Worm (Caenorhabditis elegans) whole organism, L1 larva: ENCODE data around the gene F20E11.17.
"Not testable (repeated sequence)": the region's sequence is repeated elsewhere in the genome, so short reads cannot be mapped to it uniquely, and the experiment has no call there.

Source experiments
- C04F5.9 ChIP-seq: sonication (generic microtip); optimal IDR thresholded peaks from 2 replicates; lab custom pipeline; 2016; ENCODE audit warnings: missing genetic modification characterization, missing compliant biosample characterization
- C16A3.4 ChIP-seq: fragments of 150-350 bp; optimal IDR thresholded peaks from 2 replicates; lab custom pipeline; 2014; ENCODE audit warnings: missing biosample characterization, missing genetic modification characterization
- C34B4.2 ChIP-seq: sonication (generic microtip); optimal IDR thresholded peaks from 2 replicates; lab custom pipeline; 2017; ENCODE audit warnings: mild to moderate bottlenecking, missing genetic modification characterization, missing compliant biosample characterization
- Y116A8C.19 ChIP-seq: sonication (generic microtip); optimal IDR thresholded peaks from 2 replicates; lab custom pipeline; 2016; ENCODE audit warnings: missing compliant biosample characterization, missing genetic modification characterization, borderline replicate concordance
- aha-1 ChIP-seq: fragments of 150-350 bp; optimal IDR thresholded peaks from 2 replicates; lab custom pipeline; 2014; ENCODE audit warnings: missing biosample characterization, missing genetic modification characterization
- alr-1 ChIP-seq: fragments of 200-800 bp; sonication (Bioruptor generic); optimal IDR thresholded peaks from 2 replicates; lab custom pipeline; 2018; ENCODE audit warnings: borderline replicate concordance, mild to moderate bottlenecking, missing genetic modification characterization, missing compliant biosample characterization
- aly-2 ChIP-seq: fragments of 150-350 bp; optimal IDR thresholded peaks from 2 replicates; lab custom pipeline; 2014; ENCODE audit warnings: missing biosample characterization, missing genetic modification characterization
- ama-1 ChIP-seq: fragments of 150-350 bp; optimal IDR thresholded peaks from 2 replicates; lab custom pipeline; 2014
- ceh-82 ChIP-seq, 3 experiments: fragments of 150-350 bp in 1 of 3; sonication (generic microtip) in 2 of 3; optimal IDR thresholded peaks; 2 replicates each; lab custom pipeline; 2014 to 2017; ENCODE audit warnings: missing biosample characterization in 3 of 3, missing genetic modification characterization in 3 of 3
- efl-1 ChIP-seq, 4 experiments: fragments of 150-350 bp; optimal IDR thresholded peaks in 3 of 4; peaks in 1 of 4; 1 replicate in 1 of 4; 2 replicates in 3 of 4; lab custom pipeline; 2014; ENCODE audit warnings: missing biosample characterization in 2 of 4, missing genetic modification characterization in 2 of 4, missing genetic modification reagents in 2 of 4
- efl-3 ChIP-seq: fragments of 200-800 bp; sonication (Bioruptor generic); optimal IDR thresholded peaks from 2 replicates; lab custom pipeline; 2018; ENCODE audit warnings: mild to moderate bottlenecking, missing genetic modification characterization, missing compliant biosample characterization
- fos-1 ChIP-seq: fragments of 150-350 bp; optimal IDR thresholded peaks from 2 replicates; lab custom pipeline; 2014; ENCODE audit warnings: missing biosample characterization, missing genetic modification characterization
- grh-1 ChIP-seq: fragments of 200-800 bp; sonication (Bioruptor generic); IDR thresholded peaks from 2 replicates; pipeline ENCODE4 v1.3.6; 2022; ENCODE audit warnings: missing genetic modification reagents, missing genetic modification characterization, missing compliant biosample characterization
- irx-1 ChIP-seq: sonication (generic microtip); optimal IDR thresholded peaks from 2 replicates; lab custom pipeline; 2016; ENCODE audit warnings: missing genetic modification characterization, missing compliant biosample characterization
- lin-39 ChIP-seq: fragments of 150-350 bp; optimal IDR thresholded peaks from 2 replicates; lab custom pipeline; 2014; ENCODE audit warnings: missing biosample characterization, missing genetic modification reagents, missing genetic modification characterization
- mab-9 ChIP-seq: fragments of 200-800 bp; sonication (Bioruptor generic); IDR thresholded peaks from 2 replicates; pipeline ENCODE4 v1.3.6; 2022; ENCODE audit warnings: missing genetic modification reagents, missing genetic modification characterization, missing compliant biosample characterization
- mdl-1 ChIP-seq, 2 experiments: fragments of 150-350 bp; optimal IDR thresholded peaks; 2 replicates each; lab custom pipeline; 2014 to 2017; ENCODE audit warnings: missing biosample characterization in 2 of 2, missing genetic modification characterization in 2 of 2, inconsistent platforms in 1 of 2
- nhr-19 ChIP-seq: fragments of 200-800 bp; sonication (Bioruptor generic); conservative IDR thresholded peaks from 2 replicates; pipeline ENCODE4 v1.3.6; 2022; ENCODE audit warnings: missing genetic modification characterization, missing compliant biosample characterization
- nhr-47 ChIP-seq: sonication (generic microtip); optimal IDR thresholded peaks from 2 replicates; lab custom pipeline; 2016; ENCODE audit warnings: mild to moderate bottlenecking, missing genetic modification characterization, moderate library complexity, missing compliant biosample characterization
- pax-3 ChIP-seq: fragments of 200-800 bp; sonication (Bioruptor generic); optimal IDR thresholded peaks from 2 replicates; lab custom pipeline; 2018; ENCODE audit warnings: mild to moderate bottlenecking, missing genetic modification characterization, moderate library complexity, missing compliant biosample characterization
- rnt-1 ChIP-seq: sonication (generic microtip); optimal IDR thresholded peaks from 2 replicates; lab custom pipeline; 2016; ENCODE audit warnings: mild to moderate bottlenecking, missing genetic modification characterization, moderate library complexity, missing compliant biosample characterization
- snpc-4 ChIP-seq: fragments of 150-350 bp; optimal IDR thresholded peaks from 2 replicates; lab custom pipeline; 2014; ENCODE audit warnings: missing biosample characterization, missing genetic modification characterization
- sox-4 ChIP-seq: sonication (generic microtip); optimal IDR thresholded peaks from 2 replicates; lab custom pipeline; 2016; ENCODE audit warnings: missing genetic modification characterization, missing compliant biosample characterization
- swsn-7 ChIP-seq: sonication (generic microtip); optimal IDR thresholded peaks from 2 replicates; lab custom pipeline; 2016; ENCODE audit warnings: missing genetic modification characterization, missing compliant biosample characterization
- tlp-1 ChIP-seq: fragments of 150-350 bp; optimal IDR thresholded peaks from 2 replicates; lab custom pipeline; 2014; ENCODE audit warnings: missing biosample characterization, missing genetic modification characterization
- unc-130 ChIP-seq: fragments of 150-350 bp; optimal IDR thresholded peaks from 2 replicates; lab custom pipeline; 2017; ENCODE audit warnings: missing biosample characterization, missing genetic modification characterization, inconsistent platforms
- unc-30 ChIP-seq: sonication (generic microtip); optimal IDR thresholded peaks from 2 replicates; lab custom pipeline; 2017; ENCODE audit warnings: missing biosample characterization, missing genetic modification characterization
- xbp-1 ChIP-seq: sonication (generic microtip); optimal IDR thresholded peaks from 2 replicates; lab custom pipeline; 2016; ENCODE audit warnings: missing genetic modification characterization, missing compliant biosample characterization
- ztf-11 ChIP-seq, 2 experiments: sonication (generic microtip); optimal IDR thresholded peaks; 2 replicates each; lab custom pipeline; 2016 to 2017; ENCODE audit warnings: missing genetic modification characterization in 2 of 2, missing biosample characterization in 1 of 2, missing compliant biosample characterization in 1 of 2
- ztf-4 ChIP-seq: fragments of 150-350 bp; optimal IDR thresholded peaks from 2 replicates; lab custom pipeline; 2014; ENCODE audit warnings: missing biosample characterization, missing genetic modification characterization

Gene F20E11.17

ce11 chrV:17456197-17456596 lies 12.9 kb downstream of the F20E11.17 start, which contains the start of gene srh-203:
TSS of gene srh-203 (minus strand) at chrV:17456297.
- TF ChIP-seq ama-1 (lab: Kevin White, UChicago); C04F5.9 (tag; lab: Kevin White, UChicago); ztf-11 (tag; optimal IDR thresholded peaks at IDR 0.05; lab: Kevin White, UChicago): not testable (repeated sequence)

ce11 chrV:17449836-17450235 lies 19.2 kb downstream of the F20E11.17 start:
- no peak for TF ChIP-seq lin-39 (tag; lab: Kevin White, UChicago)
- TF ChIP-seq nhr-47 (tag; lab: Kevin White, UChicago) = no peak

ce11 chrV:17439406-17439805 lies 29.7 kb downstream of the F20E11.17 start, which contains the start of gene srh-154:
TSS of gene srh-154 (plus strand) at chrV:17439706.
- TF ChIP-seq efl-1 (optimal IDR thresholded peaks at IDR 0.05; lab: Kevin White, UChicago) = no peak
- peak in 1 of 2 experiments; percentile 55 for TF ChIP-seq efl-1 (GFP tag; optimal IDR thresholded peaks at IDR 0.05 in 1 of 2; lab: Kevin White, UChicago)
- TF ChIP-seq ceh-82 (tag; optimal IDR thresholded peaks at IDR 0.05; lab: Kevin White, UChicago) = no peak
- no peak for TF ChIP-seq snpc-4
- TF ChIP-seq, all 84 proteins: peak for 1

- TF ChIP-seq C34B4.2 (tag; lab: Kevin White, UChicago) = no peak
- no peak for TF ChIP-seq fos-1
- TF ChIP-seq ztf-4 (tag; lab: Kevin White, UChicago) = no peak
- TF ChIP-seq rnt-1 = no peak
- TF ChIP-seq tlp-1 (tag; lab: Kevin White, UChicago) = no peak
- no peak for TF ChIP-seq swsn-7
- TF ChIP-seq grh-1 (GFP tag; lab: Robert Waterston, UW) = no peak
- no peak for TF ChIP-seq nhr-47 (tag; lab: Kevin White, UChicago)
- TF ChIP-seq C16A3.4 (tag; lab: Kevin White, UChicago) = no peak
- no peak for TF ChIP-seq mab-9 (GFP tag; lab: Robert Waterston, UW)
These were observed 30.8 kb downstream of the F20E11.17 start, which contains the start of gene srsx-2 for ce11 chrV:17438317-17438716. TSS of gene srsx-2 (minus strand) at chrV:17438417.

- no peak for TF ChIP-seq nhr-19 (GFP tag; lab: Robert Waterston, UW)
- TF ChIP-seq efl-3 = no peak
- TF ChIP-seq aha-1 (tag; lab: Kevin White, UChicago) = no peak
- no peak for TF ChIP-seq ama-1 (lab: Kevin White, UChicago)
- no peak for TF ChIP-seq sox-4 (tag; lab: Kevin White, UChicago)
- no peak for TF ChIP-seq alr-1 (tag; lab: Kevin White, UChicago)
- no peak for TF ChIP-seq C16A3.4 (tag; lab: Kevin White, UChicago)
- no peak for TF ChIP-seq Y116A8C.19
- TF ChIP-seq mdl-1 (tag; optimal IDR thresholded peaks at IDR 0.05; lab: Kevin White, UChicago) = no peak
- no peak for TF ChIP-seq aly-2
- no peak for TF ChIP-seq irx-1 (tag; lab: Kevin White, UChicago)
These were observed 32.6 kb downstream of the F20E11.17 start, which contains the start of gene F20E11.18 for ce11 chrV:17436492-17436891. TSS of gene F20E11.18 (minus strand) at chrV:17436592.

ce11 chrV:17430903-17431302 lies 38.2 kb downstream of the F20E11.17 start, which contains the start of gene srbc-27:
TSS of gene srbc-27 (plus strand) at chrV:17431203.
- TF ChIP-seq unc-130 (tag; lab: Kevin White, UChicago) = no peak

- TF ChIP-seq pax-3 (tag; lab: Kevin White, UChicago) (no peak), rnt-1 (no peak), xbp-1 (tag; lab: Kevin White, UChicago) (no peak), unc-30 (no peak), fos-1 (no peak)
These were observed 39.0 kb downstream of the F20E11.17 start, which contains the start of gene T27C5.10 for ce11 chrV:17430066-17430465. TSS of gene T27C5.10 (minus strand) at chrV:17430166.
